Worm (Caenorhabditis elegans): Measurements from ENCODE around the gene mab-7.

Gene mab-7

ce11 chrX:864293-864731 is 33.5 kb downstream of the mab-7 start:
- TF ChIP-seq nhr-25 (tag; optimal IDR thresholded peaks at IDR 0.05; ENCODE audit: borderline replicate concordance, insufficient read depth), result peak; percentile 57
- peak; percentile 81 for TF ChIP-seq nhr-28 (tag; optimal IDR thresholded peaks at IDR 0.05)
- TF ChIP-seq pqm-1 (tag; optimal IDR thresholded peaks at IDR 0.05), result no peak
- TF ChIP-seq dpl-1 (GFP tag; optimal IDR thresholded peaks at IDR 0.05), result no peak
- TF ChIP-seq ceh-20 (GFP tag; IDR thresholded peaks at IDR 0.05), result 0 out of 2 replicates have a peak, but pooled peaks have one; percentile 46
- peak; percentile 27 for TF ChIP-seq nhr-77 (tag; optimal IDR thresholded peaks at IDR 0.05)
- no peak for TF ChIP-seq fos-1 (tag; optimal IDR thresholded peaks at IDR 0.05)
- TF ChIP-seq lin-39 (tag; optimal IDR thresholded peaks at IDR 0.05), result no peak
- no peak for TF ChIP-seq F44E2.7 (GFP tag; IDR thresholded peaks at IDR 0.05)
- TF ChIP-seq ztf-7 (tag; optimal IDR thresholded peaks at IDR 0.05), result peak; percentile 11
- peak; percentile 36 for TF ChIP-seq cey-2 (tag; optimal IDR thresholded peaks at IDR 0.05; ENCODE audit: borderline replicate concordance, insufficient read depth)
- peak; percentile 54 for TF ChIP-seq mep-1 (tag; optimal IDR thresholded peaks at IDR 0.05)
- TF ChIP-seq lin-1 (GFP tag; IDR thresholded peaks at IDR 0.05), result 0 out of 2 replicates have a peak, but pooled peaks have one; percentile 14
- peak; percentile 15 for TF ChIP-seq nhr-10 (tag; optimal IDR thresholded peaks at IDR 0.05)
- TF ChIP-seq mxl-3 (GFP tag; optimal IDR thresholded peaks at IDR 0.05), result peak; percentile 53
- peak; percentile 74 for TF ChIP-seq hlh-30 (tag; optimal IDR thresholded peaks at IDR 0.05; ENCODE audit: insufficient read depth)
- TF ChIP-seq hlh-11 (tag; optimal IDR thresholded peaks at IDR 0.05), result peak; percentile 73
- peak; percentile 61 to 85 for TF ChIP-seq mdl-1 (tag; optimal IDR thresholded peaks at IDR 0.05)
- TF ChIP-seq dmd-6 (GFP tag; IDR thresholded peaks at IDR 0.05), result peak; percentile 53
- TF ChIP-seq pha-4 (GFP tag; IDR thresholded peaks at IDR 0.05), result no peak
- TF ChIP-seq pha-4 (tag; optimal IDR thresholded peaks at IDR 0.05), result no peak
- TF ChIP-seq lsy-2 (tag; optimal IDR thresholded peaks at IDR 0.05), result peak in 1 of 2 experiments; percentile 35
- peak; percentile 100 for TF ChIP-seq aha-1 (tag)
- TF ChIP-seq hif-1 (tag; optimal IDR thresholded peaks at IDR 0.05), result peak; percentile 79 to 94
- no peak for TF ChIP-seq daf-16 (GFP tag; optimal IDR thresholded peaks at IDR 0.05)
- no peak for TF ChIP-seq daf-16 (tag; optimal IDR thresholded peaks at IDR 0.05)
- TF ChIP-seq unc-62 (GFP tag; optimal IDR thresholded peaks at IDR 0.05 in 1 of 2), result peak in 1 of 2 experiments; percentile 95
- TF ChIP-seq unc-62 (tag; optimal IDR thresholded peaks at IDR 0.05), result peak; percentile 19
- peak; percentile 14 for TF ChIP-seq dve-1 (tag; optimal IDR thresholded peaks at IDR 0.05; ENCODE audit: insufficient read depth)
- TF ChIP-seq nhr-48 (tag; optimal IDR thresholded peaks at IDR 0.05), result peak; percentile 85

- peak in 1 of 2 experiments; percentile 56 for TF ChIP-seq unc-62 (GFP tag; optimal IDR thresholded peaks at IDR 0.05 in 1 of 2)
- TF ChIP-seq unc-62 (tag; optimal IDR thresholded peaks at IDR 0.05), result no peak
- TF ChIP-seq dpl-1 (GFP tag; optimal IDR thresholded peaks at IDR 0.05), result no peak
These were observed 34.4 kb downstream of the mab-7 start, which contains the start of gene cdo-1 for ce11 chrX:863478-863877. TSS of gene cdo-1 (minus strand) at chrX:863578.

- TF ChIP-seq sdz-12 (GFP tag; optimal IDR thresholded peaks at IDR 0.05), result no peak
- TF ChIP-seq fkh-10 (GFP tag; optimal IDR thresholded peaks at IDR 0.05), result no peak
- no peak for TF ChIP-seq zag-1 (tag; optimal IDR thresholded peaks at IDR 0.05)
- no peak for TF ChIP-seq attf-4 (tag; optimal IDR thresholded peaks at IDR 0.05)
- no peak for TF ChIP-seq Y75B8A.6 (GFP tag; IDR thresholded peaks at IDR 0.05)
- TF ChIP-seq F10B5.3 (tag; optimal IDR thresholded peaks at IDR 0.05), result no peak
- no peak for TF ChIP-seq nhr-48 (tag; optimal IDR thresholded peaks at IDR 0.05)
- TF ChIP-seq lir-3 (tag; optimal IDR thresholded peaks at IDR 0.05), result no peak
- no peak for TF ChIP-seq nhr-76 (tag; optimal IDR thresholded peaks at IDR 0.05)
- TF ChIP-seq rbr-2 (tag; optimal IDR thresholded peaks at IDR 0.05), result no peak
- no peak for TF ChIP-seq nhr-11 (tag; optimal IDR thresholded peaks at IDR 0.05)
- no peak for TF ChIP-seq F37D6.2 (tag; optimal IDR thresholded peaks at IDR 0.05)
- TF ChIP-seq nhr-6 (tag; optimal IDR thresholded peaks at IDR 0.05), result no peak
- no peak for TF ChIP-seq zip-11 (GFP tag; IDR thresholded peaks at IDR 0.05)
- TF ChIP-seq ceh-32 (tag; optimal IDR thresholded peaks at IDR 0.05; ENCODE audit: poor library complexity), result no peak
- TF ChIP-seq hif-1 (tag; optimal IDR thresholded peaks at IDR 0.05), result no peak
- no peak for TF ChIP-seq nhr-41 (GFP tag; IDR thresholded peaks at IDR 0.05)
These were observed 36.5 kb downstream of the mab-7 start for ce11 chrX:861378-861777.
